Fruit fly (Drosophila melanogaster) whole organism, pupa: Measurements from ENCODE around the gene hale.

ENCODE experiments used
- CG10348 ChIP-seq: fragments of 200-800 bp; sonication (Bioruptor generic); IDR thresholded peaks from 2 replicates; pipeline ENCODE4 v1.3.6; 2022; ENCODE audit warnings: missing biosample characterization, missing genetic modification characterization
- CG12605 ChIP-seq: fragments of 200-800 bp; sonication (Bioruptor generic); IDR thresholded peaks from 2 replicates; pipeline ENCODE4 v1.3.6; 2022; ENCODE audit warnings: missing biosample characterization, missing genetic modification characterization
- CG13204 ChIP-seq: fragments of 200-800 bp; sonication (Bioruptor generic); optimal IDR thresholded peaks from 2 replicates; lab custom pipeline; 2018; ENCODE audit warnings: missing biosample characterization, mild to moderate bottlenecking, missing genetic modification characterization, moderate library complexity
- CG14655 ChIP-seq: fragments of 200-800 bp; sonication (Bioruptor generic); optimal IDR thresholded peaks from 3 replicates; lab custom pipeline; 2017; ENCODE audit warnings: mild to moderate bottlenecking, missing biosample characterization, missing genetic modification reagents, missing genetic modification characterization
- CG15710 ChIP-seq: fragments of 200-800 bp; sonication (Bioruptor generic); optimal IDR thresholded peaks from 2 replicates; lab custom pipeline; 2018; ENCODE audit warnings: missing biosample characterization, mild to moderate bottlenecking, missing genetic modification characterization, moderate library complexity
- CG17806 ChIP-seq: fragments of 200-800 bp; sonication (Bioruptor generic); optimal IDR thresholded peaks from 2 replicates; lab custom pipeline; 2018; ENCODE audit warnings: missing biosample characterization, mild to moderate bottlenecking, missing genetic modification characterization, moderate library complexity
- CG32121 ChIP-seq: fragments of 200-800 bp; sonication (Bioruptor generic); IDR thresholded peaks from 2 replicates; pipeline ENCODE4 v1.3.6; 2022; ENCODE audit warnings: missing biosample characterization, missing genetic modification characterization
- CG34367 ChIP-seq: fragments of 200-800 bp; sonication (Bioruptor generic); optimal IDR thresholded peaks from 2 replicates; lab custom pipeline; 2018; ENCODE audit warnings: missing biosample characterization, mild to moderate bottlenecking, missing genetic modification characterization
- CG4496 ChIP-seq: fragments of 200-800 bp; sonication (Bioruptor generic); IDR thresholded peaks from 3 replicates; pipeline ENCODE4 v1.3.6; 2022; ENCODE audit warnings: missing biosample characterization, missing genetic modification characterization
- CG8159 ChIP-seq: fragments of 200-800 bp; sonication (Bioruptor generic); optimal IDR thresholded peaks from 3 replicates; lab custom pipeline; 2018; ENCODE audit warnings: missing biosample characterization, mild to moderate bottlenecking, missing genetic modification characterization, moderate library complexity
- CG8301 ChIP-seq: fragments of 200-800 bp; sonication (Bioruptor generic); optimal IDR thresholded peaks from 2 replicates; lab custom pipeline; 2018; ENCODE audit warnings: missing biosample characterization, mild to moderate bottlenecking, missing genetic modification characterization
- CG9948 ChIP-seq: fragments of 200-800 bp; sonication (Bioruptor generic); optimal IDR thresholded peaks from 2 replicates; lab custom pipeline; 2018; ENCODE audit warnings: missing biosample characterization, mild to moderate bottlenecking, missing genetic modification characterization, moderate library complexity
- D1 ChIP-seq: fragments of 200-800 bp; sonication (Bioruptor generic); optimal IDR thresholded peaks from 2 replicates; lab custom pipeline; 2018; ENCODE audit warnings: missing biosample characterization, mild to moderate bottlenecking, missing genetic modification characterization, moderate library complexity
- EcR ChIP-seq: fragments of 200-800 bp; sonication (Bioruptor generic); optimal IDR thresholded peaks from 3 replicates; lab custom pipeline; 2019; ENCODE audit warnings: missing biosample characterization, missing genetic modification characterization, mild to moderate bottlenecking, moderate library complexity, missing genetic modification reagents
- Ets98B ChIP-seq: fragments of 200-800 bp; sonication (Bioruptor generic); IDR thresholded peaks from 2 replicates; pipeline ENCODE4 v1.3.6; 2022; ENCODE audit warnings: missing biosample characterization, missing genetic modification characterization
- Pif1A ChIP-seq: fragments of 200-800 bp; sonication (Bioruptor generic); optimal IDR thresholded peaks from 3 replicates; lab custom pipeline; 2016; ENCODE audit warnings: missing biosample characterization, missing genetic modification characterization
- Pif1B ChIP-seq: fragments of 200-800 bp; sonication (Bioruptor generic); optimal IDR thresholded peaks from 3 replicates; lab custom pipeline; 2016; ENCODE audit warnings: missing biosample characterization, missing genetic modification characterization
- Snoo ChIP-seq: fragments of 200-800 bp; sonication (Bioruptor generic); optimal IDR thresholded peaks from 3 replicates; lab custom pipeline; 2017; ENCODE audit warnings: missing biosample characterization, mild to moderate bottlenecking, missing genetic modification characterization, inconsistent platforms
- fd96Ca ChIP-seq: fragments of 200-800 bp; sonication (Bioruptor generic); IDR thresholded peaks from 3 replicates; pipeline ENCODE4 v1.3.6; 2022; ENCODE audit warnings: missing biosample characterization, missing genetic modification characterization
- gl ChIP-seq: fragments of 200-800 bp; sonication (Bioruptor generic); optimal IDR thresholded peaks from 2 replicates; lab custom pipeline; 2018; ENCODE audit warnings: missing biosample characterization, mild to moderate bottlenecking, missing genetic modification characterization
- rn ChIP-seq: fragments of 200-800 bp; sonication (Bioruptor generic); IDR thresholded peaks from 2 replicates; pipeline ENCODE4 v1.3.6; 2022; ENCODE audit warnings: missing biosample characterization, missing genetic modification characterization

hale gene

DNA sequence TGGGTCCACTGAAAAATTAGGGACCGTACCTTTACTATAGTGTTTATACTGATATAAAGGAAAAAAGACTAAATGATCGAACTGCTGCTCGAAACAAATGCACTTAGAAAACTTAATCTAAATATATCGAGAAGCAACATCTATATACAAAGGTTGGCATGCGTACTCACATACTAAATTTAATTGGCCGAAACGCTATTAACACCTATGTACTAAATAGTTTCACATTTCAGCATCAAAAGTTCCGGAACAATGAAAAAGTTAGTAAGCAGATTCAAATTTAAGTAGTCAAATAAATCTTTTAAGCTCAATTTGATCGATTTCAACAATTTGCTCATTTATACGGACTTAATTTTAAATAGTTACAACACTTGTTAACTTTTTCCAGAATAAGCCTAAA lies 5.5 kb upstream of the hale start, which contains the start of gene fln:
TSS of gene fln (minus strand) at position 101 of the 400 bp plus-strand sequence.
- TF ChIP-seq CG14655 (GFP tag; lab: Kevin White, UChicago) (no peak), CG15710 (no peak), Pif1A (GFP tag; lab: Kevin White, UChicago) (no peak), CG13204 (GFP tag; lab: Kevin White, UChicago) (no peak), CG17806 (tag; lab: Kevin White, UChicago) (no peak), Snoo (tag; lab: Kevin White, UChicago) (no peak), CG4496 (no peak), CG34367 (tag; lab: Kevin White, UChicago) (no peak), Ets98B (GFP tag; lab: Robert Waterston, UW) (no peak), CG8159 (tag; lab: Kevin White, UChicago) (no peak), gl (tag; lab: Kevin White, UChicago) (no peak), CG12605 (no peak), D1 (tag; lab: Kevin White, UChicago) (no peak), CG9948 (tag; lab: Kevin White, UChicago) (no peak), CG8301 (tag; lab: Kevin White, UChicago) (no peak), EcR (no peak), CG32121 (no peak)
- TF ChIP-seq, all 21 proteins: peak for 0

DNA sequence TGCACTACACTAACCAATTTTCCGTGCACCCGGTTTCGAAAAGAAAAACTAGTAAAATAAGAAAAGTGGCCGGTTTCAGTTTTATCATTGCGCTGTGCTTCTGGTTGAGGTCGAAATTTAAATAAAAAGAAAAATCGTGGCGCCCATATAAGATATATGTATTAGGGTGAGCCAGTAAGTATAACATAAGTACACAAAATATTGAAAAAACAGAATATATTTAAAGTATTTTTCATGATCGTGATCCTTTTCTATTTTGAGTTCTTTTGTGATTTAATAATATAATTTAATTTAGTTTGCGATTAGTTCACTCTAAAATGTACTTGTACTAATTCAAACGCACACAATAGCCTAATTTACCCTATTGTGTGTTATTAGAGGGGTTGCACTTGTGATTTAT lies 3.2 kb upstream of the hale start, which contains the start of gene Csas:
TSS of gene Csas (minus strand) at position 101 of the 400 bp plus-strand sequence.
- TF ChIP-seq Pif1B (GFP tag; lab: Kevin White, UChicago) (no peak), D1 (tag; lab: Kevin White, UChicago) (no peak), CG32121 (no peak), CG14655 (GFP tag; lab: Kevin White, UChicago) (no peak), Ets98B (GFP tag; lab: Robert Waterston, UW) (no peak), Pif1A (GFP tag; lab: Kevin White, UChicago) (no peak), gl (tag; lab: Kevin White, UChicago) (no peak), CG12605 (no peak), CG4496 (no peak), CG8301 (tag; lab: Kevin White, UChicago) (no peak), CG8159 (tag; lab: Kevin White, UChicago) (no peak), CG34367 (tag; lab: Kevin White, UChicago) (no peak), CG9948 (tag; lab: Kevin White, UChicago) (no peak), rn (GFP tag; lab: Robert Waterston, UW) (no peak), Snoo (tag; lab: Kevin White, UChicago) (no peak), fd96Ca (GFP tag; lab: Robert Waterston, UW) (no peak)

DNA sequence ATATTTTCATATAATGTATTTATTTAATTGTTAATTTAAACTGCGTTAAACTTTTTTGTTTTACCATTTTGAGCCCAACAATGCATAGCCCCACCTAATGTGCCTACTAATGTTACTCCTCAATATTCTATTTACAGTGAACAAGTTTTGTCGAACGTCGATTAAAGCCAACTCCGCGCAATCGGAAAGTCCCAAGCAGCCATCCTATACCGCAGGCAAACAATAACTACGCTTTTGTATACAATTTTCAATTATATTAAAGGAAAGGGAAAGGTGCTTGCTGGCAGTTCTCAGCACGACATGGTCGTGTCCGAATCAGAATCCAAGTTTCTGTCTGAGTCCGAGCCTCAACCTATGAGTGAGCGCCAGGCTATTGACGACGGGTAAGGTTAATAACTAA lies 4.3 kb downstream of the hale start, which contains the start of gene CG17732:
TSS of gene CG17732 (plus strand) at position 301 of the 400 bp plus-strand sequence.
- no peak for TF ChIP-seq CG17806 (tag; lab: Kevin White, UChicago)
- TF ChIP-seq CG9948 (tag; lab: Kevin White, UChicago): no peak
- TF ChIP-seq D1 (tag; lab: Kevin White, UChicago): no peak

DNA sequence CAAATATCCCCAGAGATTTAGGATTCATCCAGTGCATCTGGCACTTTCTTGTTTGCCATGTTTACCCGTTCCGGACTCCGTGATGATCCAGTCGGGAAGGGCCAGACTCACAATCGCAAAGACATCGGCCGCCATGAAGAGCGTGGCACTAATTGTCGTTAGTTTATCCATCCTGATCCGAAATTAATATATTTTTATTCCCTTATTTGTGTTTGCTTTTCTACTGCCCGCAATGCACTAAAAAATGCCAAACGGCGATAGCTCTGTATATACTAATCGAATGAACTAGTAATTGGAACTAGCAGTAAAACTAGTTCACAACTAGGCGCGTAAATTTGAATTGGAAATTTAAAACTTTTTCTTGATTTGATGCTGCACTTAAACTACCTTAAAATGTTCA lies 6.1 kb downstream of the hale start, which contains the start of gene CG14182:
TSS of gene CG14182 (minus strand) at position 221 of the 400 bp plus-strand sequence.
- TF ChIP-seq CG13204 (GFP tag; lab: Kevin White, UChicago) (no peak), CG4496 (no peak), CG34367 (tag; lab: Kevin White, UChicago) (no peak), CG14655 (GFP tag; lab: Kevin White, UChicago) (no peak), gl (tag; lab: Kevin White, UChicago) (no peak), CG8301 (tag; lab: Kevin White, UChicago) (no peak), CG9948 (tag; lab: Kevin White, UChicago) (no peak), Pif1A (GFP tag; lab: Kevin White, UChicago) (no peak), fd96Ca (GFP tag; lab: Robert Waterston, UW) (no peak), D1 (tag; lab: Kevin White, UChicago) (no peak), Ets98B (GFP tag; lab: Robert Waterston, UW) (no peak), rn (GFP tag; lab: Robert Waterston, UW) (no peak), Pif1B (GFP tag; lab: Kevin White, UChicago) (no peak), CG15710 (no peak), Snoo (tag; lab: Kevin White, UChicago) (no peak), CG10348 (no peak)

DNA sequence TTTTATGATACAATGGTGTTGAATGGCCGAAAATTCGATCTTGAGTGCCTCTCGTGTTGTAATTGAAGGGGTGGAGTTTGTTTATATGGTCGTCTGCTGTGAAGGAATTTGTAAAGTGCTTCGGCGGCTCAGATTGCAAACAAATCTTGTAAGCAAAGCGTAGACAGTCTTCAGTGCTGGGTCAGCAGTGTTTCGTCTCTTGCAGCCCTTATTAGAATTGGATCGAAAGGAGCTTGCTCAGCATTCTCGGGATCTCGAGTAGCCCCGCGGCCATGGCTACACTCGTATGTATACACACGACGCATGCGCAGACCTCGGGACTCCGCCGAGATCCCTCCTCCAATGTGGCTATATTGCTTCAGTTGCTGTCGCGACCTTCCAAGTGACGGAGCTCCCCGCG lies 7.6 kb downstream of the hale start:
- TF ChIP-seq CG17806 (tag; lab: Kevin White, UChicago) (no peak), CG15710 (no peak), Pif1B (GFP tag; lab: Kevin White, UChicago) (no peak), gl (tag; lab: Kevin White, UChicago) (no peak), CG9948 (tag; lab: Kevin White, UChicago) (no peak), CG14655 (GFP tag; lab: Kevin White, UChicago) (no peak), CG32121 (no peak), EcR (no peak), rn (GFP tag; lab: Robert Waterston, UW) (no peak), Pif1A (GFP tag; lab: Kevin White, UChicago) (no peak), D1 (tag; lab: Kevin White, UChicago) (no peak), Ets98B (GFP tag; lab: Robert Waterston, UW) (no peak), CG34367 (tag; lab: Kevin White, UChicago) (no peak), fd96Ca (GFP tag; lab: Robert Waterston, UW) (no peak), CG12605 (no peak), CG8159 (tag; lab: Kevin White, UChicago) (no peak), Snoo (tag; lab: Kevin White, UChicago) (no peak), CG10348 (no peak), CG13204 (GFP tag; lab: Kevin White, UChicago) (no peak), CG8301 (tag; lab: Kevin White, UChicago) (no peak)
